Fruit fly (Drosophila melanogaster) whole organism: Measurements from ENCODE around the gene Klc.

Source experiments
- CG8478 ChIP-seq: fragments of >200 bp; optimal IDR thresholded peaks from 2 replicates; lab custom pipeline; 2018; ENCODE audit warnings: inconsistent platforms
- Dll ChIP-seq: fragments of >200 bp; optimal IDR thresholded peaks from 2 replicates; lab custom pipeline; 2017
- EcR ChIP-seq, 2 experiments: fragments of >200 bp; optimal IDR thresholded peaks; 2 replicates each; lab custom pipeline; 2017; ENCODE audit warnings: missing biosample characterization in 2 of 2, missing genetic modification characterization in 2 of 2, missing genetic modification reagents in 2 of 2
- pan ChIP-seq: fragments of >200 bp; optimal IDR thresholded peaks from 2 replicates; lab custom pipeline; 2017
- psq ChIP-seq: fragments of >200 bp; optimal IDR thresholded peaks from 2 replicates; lab custom pipeline; 2017
- usp ChIP-seq: fragments of >200 bp; optimal IDR thresholded peaks from 2 replicates; lab custom pipeline; 2017; ENCODE audit warnings: missing biosample characterization, missing genetic modification characterization, mixed read lengths

Gene Klc

DNA sequence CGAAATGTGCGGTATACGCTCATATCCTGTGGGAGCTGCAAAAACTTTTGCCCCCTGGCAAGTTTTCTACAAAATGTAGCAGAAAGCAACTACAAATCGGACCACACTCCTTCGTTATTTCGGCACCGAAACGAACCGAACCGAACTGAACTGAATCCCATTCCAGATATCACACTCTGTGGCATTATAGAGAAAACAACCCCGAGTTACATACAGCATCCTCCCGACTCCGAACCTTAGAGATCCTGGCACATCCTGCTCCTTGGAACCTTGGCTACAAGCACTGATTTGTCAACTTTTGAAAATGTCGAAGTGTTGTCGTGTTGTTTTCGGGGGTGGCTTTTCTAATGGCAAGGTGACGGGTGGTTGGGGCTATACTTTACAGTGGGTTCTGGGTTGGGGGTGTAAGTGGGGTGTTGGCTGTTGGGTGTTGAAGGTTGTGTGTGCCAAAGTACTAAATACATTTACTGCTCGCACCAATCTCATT is 49.3 kb downstream of the Klc start:
- TF ChIP-seq EcR (GFP tag; optimal IDR thresholded peaks at IDR 0.05; lab: Kevin White, UChicago) (no peak), CG8478 (lab: Kevin White, UChicago) (no peak), psq (no peak), pan (no peak), Dll (lab: Kevin White, UChicago) (no peak), usp (no peak)

DNA sequence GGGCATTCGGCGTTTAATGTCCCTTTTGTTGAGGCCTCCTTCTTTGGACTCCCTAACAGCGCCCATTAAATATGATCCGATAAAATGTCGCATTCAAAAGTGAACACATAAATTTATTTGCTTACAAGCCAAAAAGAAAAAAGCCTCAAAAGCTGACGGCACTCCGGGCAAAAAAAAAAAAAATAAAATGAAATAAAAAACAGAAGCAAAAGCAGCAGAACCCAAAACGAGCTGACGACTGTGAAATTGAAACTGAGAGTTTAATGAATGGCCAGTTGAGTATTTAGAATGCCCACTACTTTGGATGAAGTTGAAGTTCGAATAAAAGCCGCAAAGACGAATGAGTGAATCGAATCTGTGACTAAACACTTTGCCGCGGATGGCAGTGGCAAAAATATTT is 51.6 kb downstream of the Klc start:
- TF ChIP-seq EcR (GFP tag; optimal IDR thresholded peaks at IDR 0.05; lab: Kevin White, UChicago), result no peak
- no peak for TF ChIP-seq usp
- no peak for TF ChIP-seq pan
- no peak for TF ChIP-seq CG8478 (lab: Kevin White, UChicago)
- no peak for TF ChIP-seq psq
- TF ChIP-seq Dll (lab: Kevin White, UChicago), result no peak

DNA sequence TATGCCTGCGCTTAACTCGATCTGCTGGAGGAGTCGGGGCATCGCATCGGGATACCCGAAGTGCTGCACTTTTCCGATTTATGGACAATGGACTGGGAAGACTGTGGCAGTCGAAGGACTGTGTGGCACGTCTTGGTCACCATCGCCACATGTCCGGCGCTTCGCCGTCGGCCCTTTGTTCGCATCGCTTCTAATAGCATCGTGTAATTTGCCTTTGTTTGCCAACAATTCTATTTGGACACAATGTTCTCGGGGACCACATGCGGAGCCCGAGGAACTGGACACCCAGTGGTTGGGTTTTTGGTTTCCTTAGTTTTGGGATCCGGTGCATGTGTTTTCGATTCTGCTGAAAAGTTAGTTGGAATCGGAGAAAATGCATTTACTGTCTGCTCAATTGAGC is 52.3 kb downstream of the Klc start:
- TF ChIP-seq psq, result no peak
- TF ChIP-seq pan, result no peak
- TF ChIP-seq Dll (lab: Kevin White, UChicago), result no peak
- no peak for TF ChIP-seq usp
- no peak for TF ChIP-seq CG8478 (lab: Kevin White, UChicago)
- no peak for TF ChIP-seq EcR (GFP tag; optimal IDR thresholded peaks at IDR 0.05; lab: Kevin White, UChicago)
